Worm (Caenorhabditis elegans) whole organism, L3 larva: ENCODE data around the gene nos-2.

Source experiments
- ZK546.5 ChIP-seq: sonication (generic microtip); optimal IDR thresholded peaks from 2 replicates; lab custom pipeline; 2017; ENCODE audit warnings: missing biosample characterization, missing genetic modification characterization
- ama-1 ChIP-seq: fragments of 150-350 bp; optimal IDR thresholded peaks from 2 replicates; lab custom pipeline; 2018
- nhr-11 ChIP-seq: fragments of 150-350 bp; optimal IDR thresholded peaks from 2 replicates; lab custom pipeline; 2014; ENCODE audit warnings: missing biosample characterization, missing genetic modification characterization
- sea-2 ChIP-seq: fragments of 150-350 bp; sonication (generic microtip); optimal IDR thresholded peaks from 4 replicates; lab custom pipeline; 2014; ENCODE audit warnings: missing biosample characterization, missing genetic modification reagents, missing genetic modification characterization
- unc-62 ChIP-seq: fragments of 150-350 bp; sonication (generic microtip); optimal IDR thresholded peaks from 4 replicates; lab custom pipeline; 2014; ENCODE audit warnings: missing biosample characterization, missing genetic modification reagents, missing genetic modification characterization

ce11 chrII:7051778-7052177 lies 13.6 kb upstream of the nos-2 start, which contains the start of gene ZK1127.12:
- no peak for TF ChIP-seq ZK546.5 (tag; lab: Kevin White, UChicago)
- no peak for TF ChIP-seq nhr-11 (tag; lab: Kevin White, UChicago)
- no peak for TF ChIP-seq unc-62
- TF ChIP-seq sea-2 (GFP tag; lab: Kevin White, UChicago) = no peak
- no peak for TF ChIP-seq ama-1 (lab: Kevin White, UChicago)
